Worm (Caenorhabditis elegans): ENCODE data around the gene Y42A5A.1.

ce11 chrV:11127197-11127596 is 39.4 kb downstream of the Y42A5A.1 start, which contains the start of gene jmjd-5:
- TF ChIP-seq hlh-30 (tag; optimal IDR thresholded peaks at IDR 0.05; ENCODE audit: insufficient read depth) (no peak), php-3 (GFP tag; IDR thresholded peaks at IDR 0.05) (no peak), ceh-82 (tag; optimal IDR thresholded peaks at IDR 0.05) (no peak)
